Worm (Caenorhabditis elegans): ENCODE data around the gene casy-1.

casy-1 gene

DNA sequence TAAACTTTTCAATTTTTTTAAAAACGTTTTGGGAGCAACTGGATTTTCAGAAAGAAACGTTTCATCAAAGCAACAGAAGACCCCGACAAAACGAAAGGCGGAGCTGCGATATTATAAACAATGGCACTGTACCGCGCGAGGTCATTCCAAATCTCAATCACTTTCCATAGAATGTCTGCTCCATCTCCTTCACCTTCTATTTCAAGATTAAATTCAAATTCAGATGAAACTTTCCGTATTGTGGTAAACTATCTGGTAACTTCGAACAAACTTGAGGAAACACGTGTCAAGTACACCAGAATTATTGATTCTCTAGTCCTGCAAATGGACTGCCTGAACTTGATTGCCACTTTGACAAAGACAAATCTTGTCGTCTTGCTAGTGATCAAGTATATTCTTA, 15.7 kb downstream of the casy-1 start, which contains the start of gene F28B12.6 (continued):
- TF ChIP-seq lin-13 (GFP tag; optimal IDR thresholded peaks at IDR 0.05) (no peak), spr-3 (GFP tag; optimal IDR thresholded peaks at IDR 0.05) (no peak), lir-3 (tag; optimal IDR thresholded peaks at IDR 0.05) (no peak)

DNA sequence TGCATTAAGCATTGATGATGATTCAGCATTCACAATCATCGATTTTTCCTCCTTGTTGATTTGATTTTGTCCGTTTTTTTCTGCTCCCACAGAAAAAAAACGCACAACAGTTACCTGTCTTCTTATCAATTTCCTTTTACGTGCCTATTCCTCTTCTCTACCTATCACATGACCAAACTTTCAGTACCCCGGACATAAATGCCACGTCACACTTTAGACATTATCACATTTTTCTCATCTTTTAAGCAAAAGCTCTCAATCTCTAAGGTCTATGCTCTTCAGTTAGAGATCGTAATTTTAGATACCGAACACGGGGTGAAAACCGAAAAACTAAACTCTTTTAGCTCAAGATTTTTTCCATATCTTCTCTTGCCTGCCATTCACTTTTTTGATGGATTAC, 20.5 kb downstream of the casy-1 start:
- TF ChIP-seq T26A8.4 (GFP tag; IDR thresholded peaks at IDR 0.05) (no peak), attf-4 (tag; optimal IDR thresholded peaks at IDR 0.05) (no peak), mes-2 (tag; optimal IDR thresholded peaks at IDR 0.05; ENCODE audit: poor library complexity, severe bottlenecking) (peak; percentile 22), mxl-3 (GFP tag; optimal IDR thresholded peaks at IDR 0.05) (peak; percentile 9), nhr-77 (tag; optimal IDR thresholded peaks at IDR 0.05) (peak; percentile 73), nhr-41 (GFP tag; IDR thresholded peaks at IDR 0.05) (no peak), F44E2.7 (GFP tag; IDR thresholded peaks at IDR 0.05) (no peak), hmg-1.1 (GFP tag; IDR thresholded peaks at IDR 0.05) (no peak), T20F7.1 (GFP tag; optimal IDR thresholded peaks at IDR 0.05) (peak; percentile 31), php-3 (GFP tag; IDR thresholded peaks at IDR 0.05) (peak; percentile 56; the same call in 1 of the 2 replicates), ctbp-1 (GFP tag; IDR thresholded peaks at IDR 0.05) (no peak), pqm-1 (tag; optimal IDR thresholded peaks at IDR 0.05) (peak; percentile 71), daf-16 (GFP tag; optimal IDR thresholded peaks at IDR 0.05) (no peak), daf-16 (tag; optimal IDR thresholded peaks at IDR 0.05) (peak; percentile 90), F49E8.2 (tag; optimal IDR thresholded peaks at IDR 0.05; ENCODE audit: borderline replicate concordance) (no peak), aly-2 (tag; optimal IDR thresholded peaks at IDR 0.05) (no peak), hlh-11 (tag; optimal IDR thresholded peaks at IDR 0.05) (peak; percentile 74), dmd-6 (GFP tag; IDR thresholded peaks at IDR 0.05) (peak; percentile 87), nhr-48 (tag; optimal IDR thresholded peaks at IDR 0.05) (peak; percentile 13), daf-12 (tag; optimal IDR thresholded peaks at IDR 0.05) (no peak), mdl-1 (tag; optimal IDR thresholded peaks at IDR 0.05) (no peak), lin-13 (GFP tag; optimal IDR thresholded peaks at IDR 0.05) (no peak), F10B5.3 (tag; optimal IDR thresholded peaks at IDR 0.05) (no peak), dve-1 (tag; optimal IDR thresholded peaks at IDR 0.05; ENCODE audit: insufficient read depth) (peak; percentile 85), cey-2 (tag; optimal IDR thresholded peaks at IDR 0.05; ENCODE audit: borderline replicate concordance, insufficient read depth) (no peak), ceh-28 (tag; optimal IDR thresholded peaks at IDR 0.05) (no peak), lsy-2 (tag; optimal IDR thresholded peaks at IDR 0.05) (peak in 1 of 2 experiments; percentile 47), nhr-28 (tag; optimal IDR thresholded peaks at IDR 0.05) (peak; percentile 64), unc-62 (GFP tag; optimal IDR thresholded peaks at IDR 0.05 in 1 of 2) (peak in 1 of 2 experiments; percentile 84), unc-62 (tag; optimal IDR thresholded peaks at IDR 0.05) (no peak), madf-5 (GFP tag; IDR thresholded peaks at IDR 0.05) (no peak), mdt-29 (GFP tag; IDR thresholded peaks at IDR 0.05) (no peak), hlh-30 (tag; optimal IDR thresholded peaks at IDR 0.05; ENCODE audit: insufficient read depth) (peak; percentile 76), hif-1 (tag; optimal IDR thresholded peaks at IDR 0.05) (peak in 1 of 2 experiments; percentile 66), lim-7 (GFP tag; IDR thresholded peaks at IDR 0.05) (no peak), tra-1 (GFP tag; IDR thresholded peaks at IDR 0.05) (peak; percentile 66; the same call in 1 of the 2 replicates), lin-1 (GFP tag; IDR thresholded peaks at IDR 0.05) (no peak)

DNA sequence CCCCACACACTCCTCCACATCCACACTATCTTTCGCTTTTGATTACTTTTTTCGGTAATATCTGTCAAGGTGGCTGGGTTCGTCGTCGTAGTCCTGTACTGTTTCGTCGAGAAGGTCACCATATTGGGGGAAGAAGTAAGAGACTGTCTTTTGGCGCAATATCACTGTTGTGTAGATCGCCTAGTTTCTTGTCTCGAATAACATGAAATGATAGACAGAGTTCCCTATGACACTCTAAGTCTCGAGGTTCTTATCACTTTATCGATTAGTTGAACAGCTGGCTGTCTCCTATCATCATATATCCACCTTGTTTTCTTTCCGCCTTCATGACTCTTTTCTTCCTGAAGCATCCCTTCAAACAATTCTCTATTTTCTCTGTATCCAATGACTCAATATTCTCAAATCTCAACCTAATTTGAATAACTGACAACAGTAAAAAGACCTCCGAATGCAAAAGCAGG, 22.5 kb downstream of the casy-1 start:
- no peak for TF ChIP-seq spr-3 (GFP tag; optimal IDR thresholded peaks at IDR 0.05)
- peak; percentile 22 for TF ChIP-seq hlh-11 (tag; optimal IDR thresholded peaks at IDR 0.05)
- peak; percentile 54 for TF ChIP-seq nhr-11 (tag; optimal IDR thresholded peaks at IDR 0.05)
- TF ChIP-seq arid-1 (GFP tag; conservative IDR thresholded peaks at IDR 0.05), result no peak
- no peak for TF ChIP-seq Y75B8A.6 (GFP tag; IDR thresholded peaks at IDR 0.05)
- peak in 1 of 2 experiments; percentile 26 for TF ChIP-seq lsy-2 (tag; optimal IDR thresholded peaks at IDR 0.05)
- peak; percentile 59 for TF ChIP-seq hlh-30 (tag; optimal IDR thresholded peaks at IDR 0.05; ENCODE audit: insufficient read depth)
- no peak for TF ChIP-seq nhr-77 (tag; optimal IDR thresholded peaks at IDR 0.05)
- peak; percentile 40 for TF ChIP-seq ceh-28 (tag; optimal IDR thresholded peaks at IDR 0.05)
- peak; percentile 37 for TF ChIP-seq nhr-28 (tag; optimal IDR thresholded peaks at IDR 0.05)
- no peak for TF ChIP-seq mdl-1 (tag; optimal IDR thresholded peaks at IDR 0.05)
- no peak for TF ChIP-seq jun-1 (tag; optimal IDR thresholded peaks at IDR 0.05)
- TF ChIP-seq nhr-41 (GFP tag; IDR thresholded peaks at IDR 0.05), result no peak
- no peak for TF ChIP-seq snpc-1.2 (GFP tag; IDR thresholded peaks at IDR 0.05)
- no peak; the same call in 1 of the 2 replicates for TF ChIP-seq dmd-6 (GFP tag; IDR thresholded peaks at IDR 0.05)
- TF ChIP-seq nhr-48 (tag; optimal IDR thresholded peaks at IDR 0.05), result no peak
- peak; percentile 73 for TF ChIP-seq aha-1 (tag)

All from whole organism, L4 larva.